Worm (Caenorhabditis elegans): ENCODE data around the gene hsd-3.
"Not testable (repeated sequence)": the region's sequence is repeated elsewhere in the genome, so short reads cannot be mapped to it uniquely, and the experiment has no call there.

DNA sequence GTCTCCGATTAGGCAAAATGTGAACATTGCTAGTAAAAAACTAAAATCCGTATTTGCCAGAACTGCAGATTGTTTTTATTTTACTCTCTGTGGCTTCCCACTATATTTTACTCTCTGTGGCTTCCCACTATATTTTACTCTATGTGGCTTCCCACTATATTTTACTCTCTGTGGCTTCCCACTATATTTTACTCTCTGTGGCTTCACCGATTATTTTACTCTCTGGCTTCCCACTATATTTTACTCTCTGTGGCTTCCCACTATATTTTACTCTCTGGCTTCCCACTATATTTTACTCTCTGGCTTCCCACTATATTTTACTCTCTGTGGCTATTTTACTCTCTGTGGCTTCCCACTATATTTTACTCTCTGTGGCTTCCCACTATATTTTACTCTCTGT lies 47.1 kb downstream of the hsd-3 start:
- not testable (repeated sequence) for TF ChIP-seq aptf-2 (GFP tag; conservative IDR thresholded peaks at IDR 0.05); sea-2 (GFP tag; IDR thresholded peaks at IDR 0.05); tbp1 (GFP tag; optimal IDR thresholded peaks at IDR 0.05); lin-35 (GFP tag; optimal IDR thresholded peaks at IDR 0.05); C17E4.6 (GFP tag; IDR thresholded peaks at IDR 0.05); T26A5.8 (tag; optimal IDR thresholded peaks at IDR 0.05); snpc-4 (GFP tag; optimal IDR thresholded peaks at IDR 0.05); snpc-4 (tag; optimal IDR thresholded peaks at IDR 0.05); nhr-120 (GFP tag; IDR thresholded peaks at IDR 0.05); dox-1 (GFP tag; IDR thresholded peaks at IDR 0.05)
